Worm (Caenorhabditis elegans): ENCODE data around the gene pap-2.

Gene pap-2

DNA sequence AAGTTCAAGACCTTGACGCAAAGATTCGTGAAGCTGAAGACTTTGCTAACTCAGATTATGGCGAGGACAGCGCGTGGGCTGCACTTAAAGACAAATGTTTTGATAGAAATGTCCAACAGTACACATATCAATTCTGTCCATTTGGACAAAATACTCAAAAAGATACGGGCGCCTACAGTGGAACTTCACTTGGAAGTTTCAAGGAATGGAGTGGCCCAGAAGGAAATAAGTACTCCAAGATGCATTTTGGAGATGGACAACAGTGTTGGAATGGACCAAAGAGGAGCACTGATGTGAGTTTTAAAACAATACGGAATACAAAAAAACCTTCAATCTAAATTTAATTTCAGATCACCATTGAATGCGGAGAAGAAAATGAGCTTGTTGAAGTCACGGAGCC is 16.7 kb upstream of the pap-2 start:
- TF ChIP-seq W03F9.2 (tag; optimal IDR thresholded peaks at IDR 0.05) = no peak
- no peak for TF ChIP-seq him-1 (tag; optimal IDR thresholded peaks at IDR 0.05)
- TF ChIP-seq dao-5 (tag; optimal IDR thresholded peaks at IDR 0.05) = no peak

DNA sequence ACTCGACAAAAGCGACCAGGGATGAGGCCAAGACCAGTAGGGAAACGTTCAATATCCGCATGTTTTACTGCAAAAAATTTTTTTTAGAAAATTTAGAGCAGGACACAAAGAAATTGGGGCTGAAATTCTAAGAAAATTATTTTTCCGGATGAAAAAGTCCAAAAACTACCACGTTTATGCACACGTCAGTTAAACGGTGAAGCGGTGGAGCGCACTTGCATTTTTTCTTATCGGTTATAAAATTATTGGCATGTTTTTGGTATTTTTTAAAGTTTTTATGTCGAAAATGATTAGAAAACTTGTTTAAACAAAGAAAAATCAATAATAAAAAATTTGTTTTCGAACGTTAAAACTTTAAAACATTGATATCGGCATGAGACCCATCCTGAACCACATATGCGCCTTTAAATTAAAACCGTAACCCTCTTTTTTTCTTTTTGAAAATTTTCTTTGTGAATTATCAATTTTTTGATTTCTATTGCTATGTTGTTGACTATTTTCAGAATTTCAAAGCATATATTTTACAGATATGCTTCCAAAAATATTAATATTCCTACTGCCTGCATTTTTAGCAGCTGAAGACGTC is 15.0 kb upstream of the pap-2 start, which contains the start of the genes dnj-20 and ZK1307.8:
TSS of gene dnj-20 (minus strand) at position 67 of the 586 bp plus-strand sequence.
TSS of gene ZK1307.8 (plus strand) at position 504 of the 586 bp plus-strand sequence.
- TF ChIP-seq him-1 (tag; optimal IDR thresholded peaks at IDR 0.05) (no peak), W03F9.2 (tag; optimal IDR thresholded peaks at IDR 0.05) (peak; percentile 35), dao-5 (tag; optimal IDR thresholded peaks at IDR 0.05) (no peak)

DNA sequence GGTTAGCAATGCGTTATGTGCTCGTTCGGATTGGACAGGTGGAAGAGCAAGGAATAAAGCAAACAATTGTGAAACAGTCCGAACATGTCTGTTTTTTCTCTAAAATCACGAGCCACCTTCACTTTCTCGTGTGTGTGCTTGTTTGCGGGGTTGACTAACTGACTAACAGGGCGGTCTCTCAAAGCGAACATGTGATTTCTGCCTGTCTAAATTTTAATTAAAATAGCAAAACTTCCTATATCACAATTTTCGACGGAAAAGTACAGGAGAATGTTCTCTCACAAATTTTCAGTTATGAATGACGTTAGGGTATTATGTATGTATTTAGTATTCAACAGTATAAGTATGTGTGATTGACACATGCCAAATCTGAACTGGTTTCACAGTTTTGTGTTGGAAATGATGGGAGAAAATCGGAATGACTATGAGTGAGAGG is 12.7 kb upstream of the pap-2 start:
- peak; percentile 14 for TF ChIP-seq W03F9.2 (tag; optimal IDR thresholded peaks at IDR 0.05)
- TF ChIP-seq him-1 (tag; optimal IDR thresholded peaks at IDR 0.05) = no peak
- TF ChIP-seq dao-5 (tag; optimal IDR thresholded peaks at IDR 0.05) = no peak

DNA sequence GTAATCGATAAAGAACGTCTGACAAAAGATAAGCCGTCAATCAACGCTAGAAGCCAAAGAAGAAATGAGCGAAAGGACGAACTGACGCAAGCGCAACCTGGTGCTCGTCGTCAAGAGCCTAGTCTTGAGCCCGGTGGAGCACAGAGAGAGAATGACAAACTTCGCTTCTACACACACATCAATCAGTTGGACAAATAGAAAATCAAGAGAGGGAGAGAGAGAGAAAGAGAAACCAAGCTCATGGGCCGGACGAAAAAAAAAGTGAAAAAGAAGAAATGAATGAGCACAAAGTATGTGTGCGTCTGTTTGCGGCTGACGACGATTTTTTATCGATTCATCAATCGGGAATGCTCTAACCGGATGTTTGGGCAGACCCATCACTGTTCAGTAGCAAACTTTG is 11.9 kb upstream of the pap-2 start:
- no peak for TF ChIP-seq W03F9.2 (tag; optimal IDR thresholded peaks at IDR 0.05)
- no peak for TF ChIP-seq dao-5 (tag; optimal IDR thresholded peaks at IDR 0.05)
- no peak for TF ChIP-seq him-1 (tag; optimal IDR thresholded peaks at IDR 0.05)

DNA sequence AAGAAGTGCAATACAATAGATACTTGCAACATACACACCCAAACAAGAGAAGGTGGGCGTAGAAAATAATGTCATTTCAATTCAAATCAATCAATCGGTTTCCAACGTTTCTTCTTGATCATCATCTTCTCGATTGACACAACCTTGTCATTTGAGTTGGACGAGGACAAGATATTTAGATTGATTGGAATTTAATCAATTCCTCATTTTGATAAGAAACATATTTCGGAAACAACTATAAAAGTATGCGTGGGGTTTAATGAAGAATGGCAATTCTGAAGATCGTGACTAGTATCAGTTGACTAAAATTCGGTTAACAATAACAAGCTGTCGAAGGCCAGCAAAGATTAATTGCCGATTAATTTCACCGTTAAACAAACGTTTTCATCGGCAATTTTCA is 11.4 kb upstream of the pap-2 start:
- TF ChIP-seq him-1 (tag; optimal IDR thresholded peaks at IDR 0.05) = no peak
- TF ChIP-seq W03F9.2 (tag; optimal IDR thresholded peaks at IDR 0.05) = no peak
- TF ChIP-seq dao-5 (tag; optimal IDR thresholded peaks at IDR 0.05) = no peak

DNA sequence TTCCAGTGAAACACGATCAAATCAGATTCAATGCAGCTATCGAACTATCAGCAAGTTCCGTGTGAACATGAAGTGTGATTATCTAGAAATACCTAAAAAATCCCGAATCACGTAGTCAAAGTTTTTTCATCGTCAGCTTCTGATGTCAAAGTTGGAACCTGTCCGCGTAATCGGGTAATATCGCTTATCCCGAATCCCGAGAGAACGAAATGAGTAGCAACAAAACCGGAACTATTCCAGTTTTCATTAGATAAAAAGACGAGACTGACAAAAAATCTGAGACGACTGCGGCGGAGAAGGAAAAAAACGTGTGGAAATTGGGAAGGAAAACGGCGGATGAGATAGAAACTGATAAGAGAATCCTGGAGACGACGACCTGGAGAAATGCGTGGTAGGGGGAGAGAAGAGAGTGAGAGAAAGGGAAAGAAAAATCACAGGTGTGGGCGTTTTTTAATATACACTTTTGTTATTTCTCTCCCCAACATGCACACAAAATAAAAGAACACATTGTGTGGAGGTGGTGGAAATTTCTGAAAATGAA is 10.9 kb upstream of the pap-2 start:
- no peak for TF ChIP-seq him-1 (tag; optimal IDR thresholded peaks at IDR 0.05)
- no peak for TF ChIP-seq dao-5 (tag; optimal IDR thresholded peaks at IDR 0.05)
- TF ChIP-seq W03F9.2 (tag; optimal IDR thresholded peaks at IDR 0.05) = no peak

DNA sequence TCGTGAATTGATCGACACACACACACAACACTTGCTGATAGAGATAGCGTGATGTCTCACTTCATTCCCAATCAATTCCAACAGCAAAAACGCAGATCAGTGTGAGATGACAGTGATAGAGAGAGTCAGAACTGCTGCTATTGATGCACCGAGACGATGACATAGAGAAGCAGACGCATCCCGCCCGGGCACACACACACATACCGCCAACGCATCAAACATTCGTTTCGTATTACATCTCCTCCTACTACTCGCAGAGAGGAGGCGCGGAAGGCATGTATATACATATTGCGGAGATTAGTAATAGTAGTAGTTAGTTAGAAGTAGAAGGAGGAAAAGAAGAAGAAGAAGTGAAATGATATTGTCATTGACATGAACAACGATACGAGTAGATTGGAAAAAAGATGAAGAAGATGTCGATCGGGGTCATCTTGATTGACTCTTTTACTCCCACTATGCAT is 10.2 kb upstream of the pap-2 start:
- no peak for TF ChIP-seq him-1 (tag; optimal IDR thresholded peaks at IDR 0.05)
- TF ChIP-seq dao-5 (tag; optimal IDR thresholded peaks at IDR 0.05) = no peak
- no peak for TF ChIP-seq W03F9.2 (tag; optimal IDR thresholded peaks at IDR 0.05)

DNA sequence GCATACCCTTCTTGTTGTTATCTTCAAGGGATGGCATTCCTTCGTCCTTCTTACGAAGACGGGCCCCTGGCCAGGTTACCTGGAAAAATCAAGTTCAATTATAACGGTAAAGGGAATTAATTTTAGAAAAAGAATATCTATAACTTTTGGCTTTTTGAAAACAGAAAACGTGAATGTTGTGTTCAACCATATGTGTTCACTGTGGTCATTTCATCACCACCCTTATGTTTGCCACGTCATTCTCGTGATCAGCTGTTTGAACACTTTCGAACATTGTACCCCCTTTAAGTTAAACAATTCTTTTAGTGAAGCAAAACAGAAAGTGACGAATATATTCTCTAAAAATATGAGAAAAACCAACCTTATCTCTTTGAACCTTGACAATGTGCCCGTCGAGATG is 9.6 kb upstream of the pap-2 start:
- no peak for TF ChIP-seq W03F9.2 (tag; optimal IDR thresholded peaks at IDR 0.05)
- TF ChIP-seq dao-5 (tag; optimal IDR thresholded peaks at IDR 0.05) = no peak
- TF ChIP-seq him-1 (tag; optimal IDR thresholded peaks at IDR 0.05) = no peak

DNA sequence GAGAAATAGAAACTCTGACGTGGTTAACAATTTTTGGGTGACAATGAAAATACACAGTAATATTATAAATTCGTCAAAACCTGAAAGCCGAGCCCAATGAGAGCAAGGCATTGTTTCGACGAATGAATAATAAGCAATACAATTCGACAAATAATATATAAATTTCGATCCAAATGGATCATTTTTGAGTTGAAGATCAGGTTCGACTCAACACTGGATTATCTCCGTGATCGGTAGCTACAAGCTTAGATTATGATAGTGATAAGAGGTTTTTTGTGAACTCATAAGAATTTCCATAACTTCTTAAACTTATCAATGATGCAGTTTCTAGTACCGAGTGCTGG is 8.7 kb upstream of the pap-2 start:
- TF ChIP-seq him-1 (tag; optimal IDR thresholded peaks at IDR 0.05) = no peak
- no peak for TF ChIP-seq W03F9.2 (tag; optimal IDR thresholded peaks at IDR 0.05)
- TF ChIP-seq dao-5 (tag; optimal IDR thresholded peaks at IDR 0.05) = no peak

DNA sequence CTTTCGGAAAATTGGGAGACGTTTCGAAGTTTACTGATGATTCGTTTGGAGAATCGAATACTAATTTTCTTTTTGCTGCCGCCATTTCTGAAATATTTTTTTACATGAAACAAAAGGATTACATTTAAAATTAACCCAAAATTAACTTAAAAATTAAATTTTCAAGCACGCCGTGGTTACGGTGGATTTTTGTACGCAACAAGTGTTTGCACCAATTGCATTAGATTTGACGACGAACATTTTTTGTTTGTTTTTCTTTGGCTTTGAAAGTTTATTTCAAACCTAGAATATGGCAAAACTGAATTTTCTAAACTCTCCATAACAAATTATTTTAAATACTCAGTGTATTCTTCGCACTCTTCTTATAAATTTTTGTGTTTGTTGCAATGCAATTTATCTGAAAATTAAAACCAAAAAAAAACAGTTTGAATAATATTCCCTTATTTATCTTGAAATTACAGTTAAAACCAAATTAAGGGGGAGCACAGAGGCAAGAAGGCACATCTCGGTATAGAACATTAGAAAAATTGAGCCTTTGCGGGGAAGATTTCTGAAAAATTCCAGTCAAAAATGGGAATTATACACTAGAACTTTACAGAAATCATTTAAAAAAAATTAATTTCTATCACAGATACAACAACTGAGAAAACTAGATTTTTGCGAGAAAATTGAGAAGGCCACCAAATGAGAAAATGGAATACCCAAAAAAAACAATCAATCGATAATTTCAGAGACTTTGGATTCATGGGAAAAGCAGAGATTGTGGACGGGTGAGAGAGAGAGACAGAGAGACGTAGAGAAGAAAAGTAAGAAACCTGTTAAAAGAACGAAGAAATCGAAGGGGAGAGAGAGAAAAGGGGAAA is 8.1 kb upstream of the pap-2 start, which contains the start of gene hal-3:
TSS of gene hal-3 (minus strand) at position 87 of the 863 bp plus-strand sequence.
- peak; percentile 16 for TF ChIP-seq W03F9.2 (tag; optimal IDR thresholded peaks at IDR 0.05)
- TF ChIP-seq him-1 (tag; optimal IDR thresholded peaks at IDR 0.05) = no peak
- TF ChIP-seq dao-5 (tag; optimal IDR thresholded peaks at IDR 0.05) = no peak

DNA sequence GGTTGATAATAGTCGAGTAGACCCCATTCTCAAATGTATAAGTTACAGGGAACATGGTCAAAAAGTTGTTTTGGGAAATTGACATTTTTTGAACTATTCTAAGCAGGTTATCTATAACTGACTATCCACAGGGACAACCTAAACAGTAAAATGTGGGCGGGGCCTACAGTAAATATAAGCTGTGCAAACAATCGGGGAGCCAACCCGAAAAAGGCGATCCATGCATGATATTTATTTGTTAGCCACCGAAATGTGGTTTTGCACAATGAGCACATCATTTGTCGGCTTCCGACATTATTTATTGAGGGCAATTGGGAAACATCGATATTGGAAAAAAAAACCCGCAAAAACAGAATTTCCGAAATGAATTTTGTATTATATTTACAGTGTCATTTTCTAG is 5.5 kb upstream of the pap-2 start, which contains the start of gene hlh-6:
TSS of gene hlh-6 (minus strand) at position 101 of the 400 bp plus-strand sequence.
- no peak for TF ChIP-seq W03F9.2 (tag; optimal IDR thresholded peaks at IDR 0.05)
- no peak for TF ChIP-seq dao-5 (tag; optimal IDR thresholded peaks at IDR 0.05)
- no peak for TF ChIP-seq him-1 (tag; optimal IDR thresholded peaks at IDR 0.05)

DNA sequence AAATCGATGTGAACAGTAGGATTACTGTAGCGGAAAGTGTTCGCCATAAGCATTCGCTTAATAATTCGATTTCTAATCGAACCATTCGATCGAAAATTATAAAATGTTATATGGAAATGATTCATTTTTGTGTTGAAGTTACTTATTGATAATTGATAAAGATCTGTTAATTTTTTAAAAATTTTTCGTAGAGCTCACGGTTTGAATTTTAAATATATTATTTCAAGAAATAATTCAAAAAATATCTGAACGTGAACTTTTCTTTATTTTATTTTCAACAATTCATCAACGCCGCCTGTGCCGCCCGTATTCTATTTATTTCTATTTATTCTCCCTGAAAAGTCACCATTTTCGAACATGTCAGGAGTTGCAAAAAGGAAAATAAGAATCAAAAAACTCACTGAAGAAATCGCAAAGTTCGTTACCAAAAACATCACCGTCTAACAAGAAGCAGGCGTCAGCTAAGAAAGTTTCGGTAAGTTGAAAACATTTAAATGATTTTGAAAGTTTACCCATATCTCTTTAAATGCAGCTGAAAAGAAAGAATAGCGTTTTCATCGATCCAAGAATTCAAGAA is 2.2 kb upstream of the pap-2 start, which contains the start of the genes T15H9.5 and T15H9.4:
TSS of gene T15H9.5 (minus strand) at position 101 of the 577 bp plus-strand sequence.
TSS of gene T15H9.4 (plus strand) at position 527 of the 577 bp plus-strand sequence.
- TF ChIP-seq him-1 (tag; optimal IDR thresholded peaks at IDR 0.05) = no peak
- TF ChIP-seq W03F9.2 (tag; optimal IDR thresholded peaks at IDR 0.05) = no peak
- no peak for TF ChIP-seq dao-5 (tag; optimal IDR thresholded peaks at IDR 0.05)

DNA sequence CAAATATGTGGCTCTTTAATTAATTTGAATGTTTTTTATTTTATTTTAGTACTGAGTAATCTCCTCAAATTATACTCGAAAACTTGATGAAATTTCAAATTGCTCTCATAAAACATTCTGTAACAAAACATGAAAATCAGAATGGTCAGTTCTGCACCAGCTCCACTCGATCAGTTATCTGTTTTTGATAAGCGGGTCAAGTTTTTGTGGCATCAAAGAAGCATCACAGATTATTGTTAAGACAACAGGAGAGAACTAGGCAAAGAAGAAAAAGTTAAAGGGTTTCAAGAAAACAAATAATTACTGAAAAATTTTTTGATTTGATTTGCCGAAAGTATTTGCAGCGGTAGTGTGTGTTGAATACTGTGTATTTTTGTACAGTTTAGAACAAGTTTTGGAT is 2.1 kb downstream of the pap-2 start:
- TF ChIP-seq dao-5 (tag; optimal IDR thresholded peaks at IDR 0.05) (no peak), him-1 (tag; optimal IDR thresholded peaks at IDR 0.05) (no peak), W03F9.2 (tag; optimal IDR thresholded peaks at IDR 0.05) (no peak)

All from whole organism, L4/young adult.